Worm (Caenorhabditis elegans) whole organism, L4/young adult: Measurements from ENCODE around the gene zig-11.

Experiments
- W03F9.2 ChIP-seq: fragments of 150-350 bp; optimal IDR thresholded peaks from 2 replicates; lab custom pipeline; 2014; ENCODE audit warnings: missing biosample characterization, missing genetic modification characterization
- him-1 ChIP-seq: sonication (generic microtip); optimal IDR thresholded peaks from 2 replicates; lab custom pipeline; 2016; ENCODE audit warnings: missing genotype, missing genetic modification reagents, missing genetic modification characterization, missing compliant biosample characterization

DNA sequence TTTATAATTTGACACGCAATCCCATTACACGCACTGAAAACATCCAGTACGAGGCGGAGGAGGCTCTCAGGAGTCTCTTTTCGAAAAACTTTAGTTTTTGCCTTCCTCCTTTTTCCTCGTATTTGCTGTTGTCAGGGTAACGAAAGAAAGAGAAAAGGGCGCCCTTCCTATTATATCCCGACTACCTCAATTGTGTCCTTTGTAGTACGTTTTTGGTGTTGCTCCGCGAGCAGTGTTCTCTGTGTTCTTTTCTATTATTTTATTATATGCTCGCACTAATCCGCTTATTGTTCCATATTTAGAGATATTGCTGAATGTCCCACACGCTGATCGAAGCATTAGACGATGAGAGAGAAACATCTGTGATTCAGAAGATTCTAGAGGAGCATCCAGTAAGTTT lies 2.7 kb upstream of the zig-11 start, which contains the start of gene nphp-2:
- TF ChIP-seq him-1 (tag; lab: Kevin White, UChicago): no peak
- TF ChIP-seq W03F9.2 (tag; lab: Kevin White, UChicago): no peak
